Fruit fly (Drosophila melanogaster): ENCODE measurements around the gene CG31933.

The CG31933 gene

DNA sequence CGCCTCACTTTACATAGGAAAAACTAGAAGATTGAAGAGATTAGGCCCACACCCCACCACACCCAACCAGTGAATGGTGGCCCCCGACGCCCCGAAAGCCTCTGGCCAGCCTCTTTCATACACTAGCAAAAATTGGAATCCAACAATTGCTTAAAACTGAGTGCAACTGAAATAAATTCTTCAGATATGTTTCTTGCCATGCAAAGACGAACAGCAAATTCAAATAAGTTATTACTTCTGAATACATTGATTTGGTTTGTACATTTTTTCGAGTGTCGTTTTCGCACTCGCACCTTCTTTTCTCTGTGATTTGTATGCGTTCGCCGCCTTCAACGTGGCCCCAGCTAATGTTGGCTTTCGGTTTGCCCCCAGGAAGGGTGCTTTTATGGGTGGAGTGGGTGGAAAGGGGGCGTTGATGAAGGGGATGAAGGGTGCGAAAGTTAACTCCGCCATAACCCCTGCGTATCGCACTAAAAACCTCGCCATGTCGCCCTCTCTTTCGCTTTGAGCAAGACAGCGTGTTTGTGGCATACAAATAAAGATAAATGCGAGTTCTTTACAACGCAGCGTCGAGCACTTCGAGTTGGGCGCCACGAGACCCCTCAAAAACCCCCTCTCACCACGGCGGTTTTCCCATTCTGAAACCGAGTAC, 14.7 kb upstream of the CG31933 start (continued):
- no peak for TF ChIP-seq gsb (GFP tag; IDR thresholded peaks at IDR 0.05)
- no peak for TF ChIP-seq Dad (GFP tag; optimal IDR thresholded peaks at IDR 0.05)
- peak; percentile 35 for TF ChIP-seq CG9817 (tag; optimal IDR thresholded peaks at IDR 0.05)
- TF ChIP-seq Pdp1 (GFP tag; optimal IDR thresholded peaks at IDR 0.05), result no peak
- peak; percentile 50 for TF ChIP-seq NfI (GFP tag; optimal IDR thresholded peaks at IDR 0.05)
- TF ChIP-seq ro (GFP tag; IDR thresholded peaks at IDR 0.05), result no peak
- TF ChIP-seq NK7.1 (GFP tag; optimal IDR thresholded peaks at IDR 0.05), result no peak
- TF ChIP-seq Nf-YA (GFP tag; IDR thresholded peaks at IDR 0.05), result no peak
- TF ChIP-seq Hr3 (GFP tag; optimal IDR thresholded peaks at IDR 0.05), result no peak
- no peak for TF ChIP-seq MESR4 (GFP tag; optimal IDR thresholded peaks at IDR 0.05)
- TF ChIP-seq CG17612 (GFP tag; IDR thresholded peaks at IDR 0.05), result no peak
- TF ChIP-seq CG16779 (GFP tag; IDR thresholded peaks at IDR 0.05), result no peak
- TF ChIP-seq mirr (GFP tag; optimal IDR thresholded peaks at IDR 0.05), result no peak
- no peak for TF ChIP-seq CG9609 (GFP tag; optimal IDR thresholded peaks at IDR 0.05)
- TF ChIP-seq Hsf (GFP tag; optimal IDR thresholded peaks at IDR 0.05), result peak; percentile 4
- no peak for TF ChIP-seq CG30403 (GFP tag; optimal IDR thresholded peaks at IDR 0.05)
- no peak for TF ChIP-seq CG11085 (GFP tag; IDR thresholded peaks at IDR 0.05)
- TF ChIP-seq ash1 (GFP tag; optimal IDR thresholded peaks at IDR 0.05), result no peak
- 0 out of 2 replicates have a peak, but pooled peaks have one; percentile 4 for TF ChIP-seq dati (GFP tag; IDR thresholded peaks at IDR 0.05)
- no peak for TF ChIP-seq ftz-f1 (GFP tag; optimal IDR thresholded peaks at IDR 0.05)
- TF ChIP-seq dmrt11E (tag; optimal IDR thresholded peaks at IDR 0.05), result no peak
- no peak for TF ChIP-seq da (GFP tag; optimal IDR thresholded peaks at IDR 0.05)
- 0 out of 2 replicates have a peak, but pooled peaks have one; percentile 30 for TF ChIP-seq Poxn (GFP tag; IDR thresholded peaks at IDR 0.05)
- TF ChIP-seq Xrp1 (GFP tag; IDR thresholded peaks at IDR 0.05), result no peak
- no peak for TF ChIP-seq salm (tag; optimal IDR thresholded peaks at IDR 0.05)
- no peak for TF ChIP-seq kay (GFP tag; optimal IDR thresholded peaks at IDR 0.05)
- no peak for TF ChIP-seq ab (GFP tag; optimal IDR thresholded peaks at IDR 0.05)
- TF ChIP-seq Adf1 (GFP tag; IDR thresholded peaks at IDR 0.05), result peak; percentile 30; the same call in 1 of the 2 replicates
- TF ChIP-seq Doc3 (GFP tag; IDR thresholded peaks at IDR 0.05; ENCODE audit: partially characterized antibody), result no peak
- no peak for TF ChIP-seq Sry-β (GFP tag; optimal IDR thresholded peaks at IDR 0.05)
- TF ChIP-seq tgo (GFP tag; IDR thresholded peaks at IDR 0.05), result no peak; the same call in 2 of the 3 replicates
- TF ChIP-seq Dfd (GFP tag; optimal IDR thresholded peaks at IDR 0.05), result no peak
- TF ChIP-seq dmrt99B (tag; optimal IDR thresholded peaks at IDR 0.05), result peak; percentile 45
- peak; percentile 42 for TF ChIP-seq CG9727 (GFP tag; optimal IDR thresholded peaks at IDR 0.05)
- TF ChIP-seq CG12659 (GFP tag; optimal IDR thresholded peaks at IDR 0.05), result peak; percentile 29
- 0 out of 2 replicates have a peak, but pooled peaks have one; percentile 28 for TF ChIP-seq wdn (GFP tag; IDR thresholded peaks at IDR 0.05)
- TF ChIP-seq pnt (GFP tag; optimal IDR thresholded peaks at IDR 0.05), result peak; percentile 44
- no peak for TF ChIP-seq Deaf1 (tag; optimal IDR thresholded peaks at IDR 0.05)
- peak; percentile 7 for TF ChIP-seq phol (tag; optimal IDR thresholded peaks at IDR 0.05)
- peak; percentile 47 for TF ChIP-seq HLH54F (GFP tag; optimal IDR thresholded peaks at IDR 0.05)
- TF ChIP-seq CG11695 (GFP tag; IDR thresholded peaks at IDR 0.05), result no peak
- TF ChIP-seq Six4 (GFP tag; optimal IDR thresholded peaks at IDR 0.05), result no peak
- no peak for TF ChIP-seq ap (GFP tag; IDR thresholded peaks at IDR 0.05)
- no peak for TF ChIP-seq CG4854 (GFP tag; optimal IDR thresholded peaks at IDR 0.05)
- no peak for TF ChIP-seq Lhr (GFP tag; optimal IDR thresholded peaks at IDR 0.05)
- TF ChIP-seq Ets97D (GFP tag; optimal IDR thresholded peaks at IDR 0.05), result no peak
- TF ChIP-seq Rfx (GFP tag; IDR thresholded peaks at IDR 0.05), result peak; percentile 53
- TF ChIP-seq ems (GFP tag; optimal IDR thresholded peaks at IDR 0.05), result no peak
- TF ChIP-seq CG34224 (GFP tag; IDR thresholded peaks at IDR 0.05; ENCODE audit: partially characterized antibody), result no peak
- no peak for TF ChIP-seq CG3407 (GFP tag; optimal IDR thresholded peaks at IDR 0.05)
- TF ChIP-seq ewg (GFP tag; optimal IDR thresholded peaks at IDR 0.05), result peak; percentile 0
